Worm (Caenorhabditis elegans): Measurements from ENCODE around the gene bath-41.

Gene bath-41

ce11 chrIII:6709983-6710382, 12.1 kb downstream of the bath-41 start, which contains the start of gene isw-1 (continued):
- TF ChIP-seq nhr-6 (tag; optimal IDR thresholded peaks at IDR 0.05), result no peak

DNA sequence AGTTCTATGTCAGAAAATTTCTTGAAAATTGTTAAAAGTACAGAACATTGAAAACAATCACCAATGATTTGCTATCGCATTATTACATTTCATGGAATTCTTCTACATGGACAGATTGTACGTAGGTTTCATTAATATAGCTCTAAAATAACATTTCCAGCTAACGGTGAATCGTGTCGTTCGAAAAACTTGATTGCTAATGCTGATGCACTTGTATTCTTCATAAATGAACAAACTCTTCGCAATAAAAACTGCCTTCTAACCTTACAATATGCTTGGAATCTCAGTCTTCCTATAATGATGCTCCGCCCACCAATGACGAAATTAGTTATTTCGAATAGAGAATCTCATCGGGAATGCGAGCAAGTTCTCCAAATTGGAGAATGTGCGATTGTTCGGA, 16.5 kb downstream of the bath-41 start, which contains the start of gene F37A4.6:
TSS of gene F37A4.6 (plus strand) at position 301 of the 400 bp plus-strand sequence.
- TF ChIP-seq zag-1 (tag; optimal IDR thresholded peaks at IDR 0.05) (no peak), lin-13 (GFP tag; optimal IDR thresholded peaks at IDR 0.05) (no peak), nhr-129 (tag; optimal IDR thresholded peaks at IDR 0.05) (no peak), unc-39 (tag; optimal IDR thresholded peaks at IDR 0.05) (no peak), mbf-1 (tag; optimal IDR thresholded peaks at IDR 0.05) (no peak), mab-5 (tag; optimal IDR thresholded peaks at IDR 0.05) (no peak), aly-2 (tag; optimal IDR thresholded peaks at IDR 0.05) (no peak), sma-9 (GFP tag; optimal IDR thresholded peaks at IDR 0.05) (no peak), sma-9 (tag; optimal IDR thresholded peaks at IDR 0.05) (no peak), ama-1 (optimal IDR thresholded peaks at IDR 0.05) (no peak), nhr-10 (tag; optimal IDR thresholded peaks at IDR 0.05) (no peak), nhr-11 (tag; optimal IDR thresholded peaks at IDR 0.05) (no peak), nhr-77 (tag; optimal IDR thresholded peaks at IDR 0.05) (no peak), mdl-1 (tag; optimal IDR thresholded peaks at IDR 0.05) (no peak), unc-62 (GFP tag; optimal IDR thresholded peaks at IDR 0.05) (no peak), peb-1 (tag; optimal IDR thresholded peaks at IDR 0.05) (no peak), fos-1 (tag; optimal IDR thresholded peaks at IDR 0.05) (no peak), gmeb-1 (tag; optimal IDR thresholded peaks at IDR 0.05) (no peak), nhr-237 (tag; optimal IDR thresholded peaks at IDR 0.05) (no peak), ceh-82 (tag; optimal IDR thresholded peaks at IDR 0.05) (no peak)

- TF ChIP-seq unc-62 (GFP tag; optimal IDR thresholded peaks at IDR 0.05) (no peak), zag-1 (tag; optimal IDR thresholded peaks at IDR 0.05) (peak; percentile 49), nhr-237 (tag; optimal IDR thresholded peaks at IDR 0.05) (no peak), elt-1 (tag; optimal IDR thresholded peaks at IDR 0.05) (no peak), unc-39 (tag; optimal IDR thresholded peaks at IDR 0.05) (no peak), ztf-1 (GFP tag; conservative IDR thresholded peaks at IDR 0.05) (no peak), nhr-25 (tag; optimal IDR thresholded peaks at IDR 0.05) (no peak), ztf-4 (tag; optimal IDR thresholded peaks at IDR 0.05) (peak; percentile 50), nhr-11 (tag; optimal IDR thresholded peaks at IDR 0.05) (no peak), lsy-2 (tag; optimal IDR thresholded peaks at IDR 0.05) (peak in 1 of 2 experiments; percentile 55), nhr-10 (tag; optimal IDR thresholded peaks at IDR 0.05) (no peak), dmd-4 (tag; optimal IDR thresholded peaks at IDR 0.05) (no peak), sem-4 (tag; optimal IDR thresholded peaks at IDR 0.05) (peak; percentile 26), nhr-6 (tag; optimal IDR thresholded peaks at IDR 0.05) (peak; percentile 4), peb-1 (tag; optimal IDR thresholded peaks at IDR 0.05) (no peak), ztf-11 (tag; optimal IDR thresholded peaks at IDR 0.05) (no peak), C34F6.9 (tag; optimal IDR thresholded peaks at IDR 0.05) (peak; percentile 77), lin-11 (tag; optimal IDR thresholded peaks at IDR 0.05) (peak; percentile 63), elt-3 (tag; optimal IDR thresholded peaks at IDR 0.05) (no peak), ceh-16 (tag; optimal IDR thresholded peaks at IDR 0.05) (no peak), R02D3.7 (tag; optimal IDR thresholded peaks at IDR 0.05) (no peak), sma-3 (GFP tag; optimal IDR thresholded peaks at IDR 0.05) (no peak), crh-2 (tag; optimal IDR thresholded peaks at IDR 0.05) (peak; percentile 50), blmp-1 (tag; optimal IDR thresholded peaks at IDR 0.05; ENCODE audit: insufficient read depth) (no peak), nhr-21 (tag; optimal IDR thresholded peaks at IDR 0.05) (no peak), egl-27 (tag; optimal IDR thresholded peaks at IDR 0.05) (no peak), skn-1 (tag; optimal IDR thresholded peaks at IDR 0.05) (no peak), nhr-23 (tag; optimal IDR thresholded peaks at IDR 0.05) (no peak), F13H6.1 (tag; optimal IDR thresholded peaks at IDR 0.05) (peak; percentile 21), nhr-12 (tag; optimal IDR thresholded peaks at IDR 0.05) (no peak), mbf-1 (tag; optimal IDR thresholded peaks at IDR 0.05) (no peak), lin-13 (GFP tag; optimal IDR thresholded peaks at IDR 0.05) (peak; percentile 46), unc-55 (GFP tag; optimal IDR thresholded peaks at IDR 0.05) (peak; percentile 75), ama-1 (optimal IDR thresholded peaks at IDR 0.05) (no peak), sma-9 (GFP tag; optimal IDR thresholded peaks at IDR 0.05) (peak; percentile 61), sma-9 (tag; optimal IDR thresholded peaks at IDR 0.05) (no peak), lin-39 (tag; optimal IDR thresholded peaks at IDR 0.05) (no peak), mdl-1 (tag; optimal IDR thresholded peaks at IDR 0.05) (peak; percentile 10 to 36), alr-1 (tag; optimal IDR thresholded peaks at IDR 0.05) (no peak), ceh-82 (tag; optimal IDR thresholded peaks at IDR 0.05) (no peak), gmeb-1 (tag; optimal IDR thresholded peaks at IDR 0.05) (no peak), snpc-4 (tag; optimal IDR thresholded peaks at IDR 0.05) (peak; percentile 25), mab-5 (tag; optimal IDR thresholded peaks at IDR 0.05) (peak; percentile 15), ZK546.5 (tag; optimal IDR thresholded peaks at IDR 0.05) (no peak), nhr-77 (tag; optimal IDR thresholded peaks at IDR 0.05) (no peak), Y55F3AM.14 (GFP tag; optimal IDR thresholded peaks at IDR 0.05) (no peak), nhr-129 (tag; optimal IDR thresholded peaks at IDR 0.05) (peak; percentile 59), fos-1 (tag; optimal IDR thresholded peaks at IDR 0.05) (peak; percentile 25)
Observed at ce11 chrIII:6695189-6695588, 26.9 kb downstream of the bath-41 start.
